Worm (Caenorhabditis elegans) whole organism, L1 larva: Measurements from ENCODE around the gene lbp-3.

Experiments used
- blmp-1 ChIP-seq: fragments of 150-350 bp; optimal IDR thresholded peaks from 2 replicates; lab custom pipeline; 2014; ENCODE audit warnings: missing biosample characterization, missing genetic modification characterization
- elt-2 ChIP-seq: sonication (generic microtip); optimal IDR thresholded peaks from 2 replicates; lab custom pipeline; 2016; ENCODE audit warnings: missing genetic modification characterization, mild to moderate bottlenecking, inconsistent platforms, missing compliant biosample characterization, missing genetic modification reagents
- hlh-17 ChIP-seq: fragments of 200-800 bp; sonication (Bioruptor generic); optimal IDR thresholded peaks from 2 replicates; lab custom pipeline; 2018; ENCODE audit warnings: missing genetic modification characterization, mild to moderate bottlenecking, missing compliant biosample characterization, moderate library complexity, borderline replicate concordance
- lin-13 ChIP-seq: fragments of 150-350 bp; optimal IDR thresholded peaks from 2 replicates; lab custom pipeline; 2014; ENCODE audit warnings: missing biosample characterization, missing genetic modification reagents, missing genetic modification characterization
- lin-15B ChIP-seq: fragments of 150-350 bp; sonication (generic microtip); optimal IDR thresholded peaks from 3 replicates; lab custom pipeline; 2014; ENCODE audit warnings: missing biosample characterization, missing genetic modification characterization
- nhr-237 ChIP-seq: fragments of 150-350 bp; optimal IDR thresholded peaks from 2 replicates; lab custom pipeline; 2014; ENCODE audit warnings: missing biosample characterization, missing genetic modification characterization
- unc-86 ChIP-seq: sonication (generic microtip); optimal IDR thresholded peaks from 2 replicates; lab custom pipeline; 2016; ENCODE audit warnings: missing genetic modification characterization, missing compliant biosample characterization

ce11 chrX:3300582-3300981, 43.4 kb downstream of the lbp-3 start:
- TF ChIP-seq unc-86 (tag; lab: Kevin White, UChicago) = no peak
- TF ChIP-seq elt-2 (tag; lab: Kevin White, UChicago) = no peak
- TF ChIP-seq hlh-17 (GFP tag; lab: Kevin White, UChicago) = no peak
- TF ChIP-seq nhr-237 (tag; lab: Kevin White, UChicago) = no peak
- TF ChIP-seq lin-13 (GFP tag; lab: Kevin White, UChicago) = no peak
- TF ChIP-seq blmp-1 (tag; lab: Kevin White, UChicago) = no peak
- TF ChIP-seq lin-15B (tag; lab: Kevin White, UChicago) = no peak
